Worm (Caenorhabditis elegans): ENCODE measurements around the gene C18A11.2.
A peak's percentile ranks its signal among the peaks of the same experiment; 100 is the strongest.

The C18A11.2 gene

DNA sequence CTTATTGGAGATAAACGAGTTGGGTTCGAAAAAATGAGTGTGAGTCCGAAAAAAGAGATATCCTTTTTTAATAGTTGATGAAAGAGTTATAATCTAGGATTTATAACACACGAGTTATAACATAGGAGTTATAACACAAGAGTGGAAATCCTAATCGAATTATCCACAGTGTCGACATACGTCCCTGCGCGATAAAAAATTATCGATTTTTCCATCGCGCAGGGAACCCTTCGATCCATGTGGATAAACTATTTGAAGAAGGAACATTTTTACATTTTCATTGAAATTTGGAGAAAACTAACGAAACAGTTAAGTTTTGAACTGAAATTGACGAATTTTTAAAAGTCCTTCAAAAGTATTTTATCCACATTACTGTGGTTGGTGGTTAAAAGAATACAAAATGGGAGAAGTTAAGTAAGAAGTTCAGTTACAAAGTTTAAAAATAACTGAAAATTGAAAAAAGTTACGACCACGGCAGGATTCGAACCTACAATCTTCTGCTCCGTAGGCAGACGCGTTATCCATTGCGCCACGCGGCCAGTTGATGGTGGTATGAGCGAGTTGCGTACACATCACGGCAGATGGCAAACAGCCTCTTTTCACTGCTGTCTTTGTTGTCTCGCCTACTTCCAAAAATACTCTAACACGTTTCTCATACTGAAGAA is 31.0 kb upstream of the C18A11.2 start (continued):
- TF ChIP-seq aptf-2 (GFP tag; conservative IDR thresholded peaks at IDR 0.05) (no peak), zim-3 (tag; optimal IDR thresholded peaks at IDR 0.05) (peak; percentile 85), snpc-3.4 (tag; optimal IDR thresholded peaks at IDR 0.05) (peak; percentile 45), tbx-9 (tag; optimal IDR thresholded peaks at IDR 0.05; ENCODE audit: borderline replicate concordance) (peak; percentile 1), nhr-27 (tag; optimal IDR thresholded peaks at IDR 0.05) (peak; percentile 60), lag-1 (GFP tag; IDR thresholded peaks at IDR 0.05) (0 out of 2 replicates have a peak, but pooled peaks have one; percentile 83), hmg-1.2 (GFP tag; IDR thresholded peaks at IDR 0.05) (peak; percentile 75), madf-6 (GFP tag; IDR thresholded peaks at IDR 0.05) (peak; percentile 49), ztf-28 (GFP tag; IDR thresholded peaks at IDR 0.05) (peak; percentile 87), Y56A3A.18 (GFP tag; IDR thresholded peaks at IDR 0.05) (peak; percentile 98), athp-1 (tag; optimal IDR thresholded peaks at IDR 0.05) (peak; percentile 85), F33H1.4 (GFP tag; IDR thresholded peaks at IDR 0.05) (no peak; the same call in none of the 2 replicates), ztf-6 (GFP tag; IDR thresholded peaks at IDR 0.05) (peak; percentile 84), fkh-3 (tag; optimal IDR thresholded peaks at IDR 0.05) (peak; percentile 36), let-607 (tag; optimal IDR thresholded peaks at IDR 0.05) (peak; percentile 69 to 93), unc-62 (GFP tag; optimal IDR thresholded peaks at IDR 0.05) (peak; percentile 60), nhr-120 (GFP tag; IDR thresholded peaks at IDR 0.05) (peak; percentile 84; the same call in 1 of the 2 replicates), madf-8 (GFP tag; conservative IDR thresholded peaks at IDR 0.05) (no peak), hlh-12 (tag; optimal IDR thresholded peaks at IDR 0.05) (no peak), gei-17 (GFP tag; optimal IDR thresholded peaks at IDR 0.05) (peak; percentile 99), F57A8.1 (GFP tag; optimal IDR thresholded peaks at IDR 0.05) (peak; percentile 49), mxl-1 (tag; optimal IDR thresholded peaks at IDR 0.05) (peak; percentile 83), attf-6 (GFP tag; IDR thresholded peaks at IDR 0.05) (peak; percentile 64; the same call in 1 of the 2 replicates), sdz-38 (tag; optimal IDR thresholded peaks at IDR 0.05) (no peak), efl-1 (GFP tag; optimal IDR thresholded peaks at IDR 0.05) (no peak), F23B12.7 (tag; optimal IDR thresholded peaks at IDR 0.05; ENCODE audit: insufficient read depth) (peak; percentile 97), madf-10 (tag; optimal IDR thresholded peaks at IDR 0.05) (peak; percentile 96), cebp-2 (GFP tag; IDR thresholded peaks at IDR 0.05) (peak; percentile 95; the same call in 1 of the 2 replicates), ama-1 (optimal IDR thresholded peaks at IDR 0.05) (no peak), ama-1 (GFP tag; optimal IDR thresholded peaks at IDR 0.05) (peak; percentile 40 to 84), F10E7.11 (tag; optimal IDR thresholded peaks at IDR 0.05) (peak; percentile 92), F37B4.10 (GFP tag; IDR thresholded peaks at IDR 0.05) (0 out of 2 replicates have a peak, but pooled peaks have one; percentile 81), ceh-100 (GFP tag; IDR thresholded peaks at IDR 0.05) (peak; percentile 55; the same call in 1 of the 2 replicates), Y95B8A.8 (GFP tag; IDR thresholded peaks at IDR 0.05) (peak; percentile 50; the same call in 1 of the 2 replicates), lin-26 (GFP tag; IDR thresholded peaks at IDR 0.05) (peak; percentile 97), bed-1 (GFP tag; IDR thresholded peaks at IDR 0.05) (no peak), B0035.1 (tag; optimal IDR thresholded peaks at IDR 0.05) (peak; percentile 96)

- no peak for TF ChIP-seq hlh-12 (tag; optimal IDR thresholded peaks at IDR 0.05)
- TF ChIP-seq egl-18 (GFP tag; IDR thresholded peaks at IDR 0.05), result no peak
- TF ChIP-seq B0261.1 (tag; optimal IDR thresholded peaks at IDR 0.05), result peak; percentile 35
- TF ChIP-seq nhr-80 (tag; optimal IDR thresholded peaks at IDR 0.05), result no peak
- no peak for TF ChIP-seq Y95B8A.8 (GFP tag; IDR thresholded peaks at IDR 0.05)
- no peak for TF ChIP-seq lir-1 (GFP tag; conservative IDR thresholded peaks at IDR 0.05)
- TF ChIP-seq rec-8 (tag; optimal IDR thresholded peaks at IDR 0.05), result no peak
- no peak for TF ChIP-seq lin-40 (tag; optimal IDR thresholded peaks at IDR 0.05)
- TF ChIP-seq bed-1 (GFP tag; IDR thresholded peaks at IDR 0.05), result no peak
- TF ChIP-seq F39B2.1 (GFP tag; IDR thresholded peaks at IDR 0.05), result no peak
- peak; percentile 89 for TF ChIP-seq lin-26 (GFP tag; IDR thresholded peaks at IDR 0.05)
- TF ChIP-seq T07F8.4 (tag; optimal IDR thresholded peaks at IDR 0.05), result no peak
- TF ChIP-seq efl-1 (GFP tag; optimal IDR thresholded peaks at IDR 0.05), result no peak
- TF ChIP-seq ztf-26 (tag; optimal IDR thresholded peaks at IDR 0.05), result no peak
- no peak for TF ChIP-seq snpc-1.1 (tag; optimal IDR thresholded peaks at IDR 0.05; ENCODE audit: insufficient read depth)
- TF ChIP-seq F23B12.7 (tag; optimal IDR thresholded peaks at IDR 0.05; ENCODE audit: insufficient read depth), result no peak
- TF ChIP-seq F52B5.7 (tag; optimal IDR thresholded peaks at IDR 0.05), result no peak
Measured at ce11 chrX:8037365-8037764, 30.0 kb upstream of the C18A11.2 start.

Data from whole organism, young adult.